Fruit fly (Drosophila melanogaster): ENCODE results near the gene Phs.
A peak's percentile ranks its signal among the peaks of the same experiment; 100 is the strongest.

Gene Phs

DNA sequence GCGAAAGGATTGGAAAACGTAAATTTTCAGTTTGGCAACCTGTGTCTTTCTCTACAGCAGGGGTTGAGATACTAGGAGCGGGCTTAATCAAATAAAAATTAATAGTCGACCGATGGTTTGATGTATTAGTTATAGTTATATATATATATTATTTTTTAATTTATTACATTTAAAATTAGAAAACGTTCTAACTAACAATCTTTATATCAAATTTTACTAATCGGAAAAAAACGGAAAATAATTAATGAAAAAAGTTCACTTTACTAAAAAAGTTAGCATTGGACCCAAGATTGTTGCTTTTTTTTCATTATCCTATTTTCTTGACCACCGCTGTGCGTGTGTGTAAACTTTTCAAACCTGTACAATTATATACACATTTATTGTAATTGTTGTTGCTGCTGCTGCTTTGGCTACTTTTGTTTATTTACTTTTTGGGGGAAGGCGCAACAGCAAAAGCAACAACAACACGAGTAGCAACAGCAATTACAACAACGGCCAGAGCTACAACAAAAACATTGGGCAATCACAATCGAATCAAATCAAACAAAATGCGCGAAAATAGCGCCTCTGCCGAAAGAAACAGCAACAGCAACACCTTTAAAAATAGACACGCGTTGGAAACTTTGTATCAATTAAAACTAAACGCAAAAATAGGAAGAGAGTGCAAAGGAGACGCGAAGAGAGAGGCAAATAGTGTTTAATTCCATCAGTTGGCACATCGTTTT is 27.0 kb upstream of the Phs start:
- peak; percentile 11 for TF ChIP-seq CG15710 (tag; optimal IDR thresholded peaks at IDR 0.05)
- peak; percentile 42 for TF ChIP-seq CG9948 (tag; optimal IDR thresholded peaks at IDR 0.05)
- peak; percentile 61 for TF ChIP-seq Ets98B (GFP tag; IDR thresholded peaks at IDR 0.05)
- TF ChIP-seq CG8301 (tag; optimal IDR thresholded peaks at IDR 0.05): peak; percentile 42
- peak; percentile 53 for TF ChIP-seq fd96Ca (GFP tag; IDR thresholded peaks at IDR 0.05)
- TF ChIP-seq gl (tag; optimal IDR thresholded peaks at IDR 0.05): no peak
- peak; percentile 62 for TF ChIP-seq CG32121 (GFP tag; IDR thresholded peaks at IDR 0.05)
- no peak for TF ChIP-seq Pif1B (GFP tag; optimal IDR thresholded peaks at IDR 0.05)
- no peak for TF ChIP-seq EcR (GFP tag; optimal IDR thresholded peaks at IDR 0.05)
- TF ChIP-seq CG14655 (GFP tag; optimal IDR thresholded peaks at IDR 0.05): peak; percentile 57
- TF ChIP-seq CG8159 (tag; optimal IDR thresholded peaks at IDR 0.05): peak; percentile 23
- peak; percentile 26 for TF ChIP-seq Pif1A (GFP tag; optimal IDR thresholded peaks at IDR 0.05)
- TF ChIP-seq Snoo (tag; optimal IDR thresholded peaks at IDR 0.05): peak; percentile 18
- no peak for TF ChIP-seq D1 (tag; optimal IDR thresholded peaks at IDR 0.05)
- TF ChIP-seq CG12605 (GFP tag; IDR thresholded peaks at IDR 0.05): 0 out of 2 replicates have a peak, but pooled peaks have one; percentile 12

- TF ChIP-seq CG8159 (tag; optimal IDR thresholded peaks at IDR 0.05) (no peak), Ets98B (GFP tag; IDR thresholded peaks at IDR 0.05) (0 out of 2 replicates have a peak, but pooled peaks have one; percentile 2), CG12605 (GFP tag; IDR thresholded peaks at IDR 0.05) (peak; percentile 95), CG15710 (tag; optimal IDR thresholded peaks at IDR 0.05) (no peak), Pif1A (GFP tag; optimal IDR thresholded peaks at IDR 0.05) (no peak)
Observed at dm6 chr3L:15593399-15593798, 26.3 kb upstream of the Phs start.

- TF ChIP-seq CG10348 (GFP tag; IDR thresholded peaks at IDR 0.05) (no peak), EcR (GFP tag; optimal IDR thresholded peaks at IDR 0.05) (peak; percentile 45), CG17806 (tag; optimal IDR thresholded peaks at IDR 0.05) (no peak), fd96Ca (GFP tag; IDR thresholded peaks at IDR 0.05) (0 out of 3 replicates have a peak, but pooled peaks have one; percentile 26), D1 (tag; optimal IDR thresholded peaks at IDR 0.05) (no peak), CG4496 (GFP tag; IDR thresholded peaks at IDR 0.05) (0 out of 3 replicates have a peak, but pooled peaks have one; percentile 36), rn (GFP tag; IDR thresholded peaks at IDR 0.05) (no peak), CG34367 (tag; optimal IDR thresholded peaks at IDR 0.05) (no peak)
Observed at dm6 chr3L:15594093-15594653, 25.5 kb upstream of the Phs start.

- TF ChIP-seq CG8159 (tag; optimal IDR thresholded peaks at IDR 0.05) (peak; percentile 47), CG34367 (tag; optimal IDR thresholded peaks at IDR 0.05) (peak; percentile 16), Pif1A (GFP tag; optimal IDR thresholded peaks at IDR 0.05) (peak; percentile 30), CG9948 (tag; optimal IDR thresholded peaks at IDR 0.05) (peak; percentile 2), CG15710 (tag; optimal IDR thresholded peaks at IDR 0.05) (peak; percentile 6), CG12605 (GFP tag; IDR thresholded peaks at IDR 0.05) (no peak), CG32121 (GFP tag; IDR thresholded peaks at IDR 0.05) (no peak)
Observed at dm6 chr3L:15595175-15595724, 24.5 kb upstream of the Phs start.

- TF ChIP-seq CG15710 (tag; optimal IDR thresholded peaks at IDR 0.05) (peak; percentile 38), CG14655 (GFP tag; optimal IDR thresholded peaks at IDR 0.05) (peak; percentile 22), gl (tag; optimal IDR thresholded peaks at IDR 0.05) (no peak), CG4496 (GFP tag; IDR thresholded peaks at IDR 0.05) (peak; percentile 30; the same call in 2 of the 3 replicates), CG17806 (tag; optimal IDR thresholded peaks at IDR 0.05) (peak; percentile 64), CG34367 (tag; optimal IDR thresholded peaks at IDR 0.05) (peak; percentile 25), CG9948 (tag; optimal IDR thresholded peaks at IDR 0.05) (peak; percentile 32), Pif1A (GFP tag; optimal IDR thresholded peaks at IDR 0.05) (peak; percentile 51), D1 (tag; optimal IDR thresholded peaks at IDR 0.05) (no peak), Snoo (tag; optimal IDR thresholded peaks at IDR 0.05) (no peak), CG8301 (tag; optimal IDR thresholded peaks at IDR 0.05) (no peak), CG13204 (GFP tag; optimal IDR thresholded peaks at IDR 0.05) (no peak), fd96Ca (GFP tag; IDR thresholded peaks at IDR 0.05) (no peak), Ets98B (GFP tag; IDR thresholded peaks at IDR 0.05) (0 out of 2 replicates have a peak, but pooled peaks have one; percentile 13), Pif1B (GFP tag; optimal IDR thresholded peaks at IDR 0.05) (peak; percentile 26), rn (GFP tag; IDR thresholded peaks at IDR 0.05) (no peak), CG10348 (GFP tag; IDR thresholded peaks at IDR 0.05) (no peak), EcR (GFP tag; optimal IDR thresholded peaks at IDR 0.05) (no peak), CG8159 (tag; optimal IDR thresholded peaks at IDR 0.05) (peak; percentile 57), CG32121 (GFP tag; IDR thresholded peaks at IDR 0.05) (no peak), CG12605 (GFP tag; IDR thresholded peaks at IDR 0.05) (no peak)
Observed at dm6 chr3L:15595980-15596379, 23.7 kb upstream of the Phs start.

Measured in whole organism, pupa.